Worm (Caenorhabditis elegans) whole organism, L4 larva: Measurements from ENCODE around the gene catp-8.

Experiments
- D1046.2 ChIP-seq: fragments of 200-800 bp; sonication (Bioruptor generic); IDR thresholded peaks from 2 replicates; pipeline ENCODE4 v1.3.6; 2022; ENCODE audit warnings: missing genetic modification characterization, missing compliant biosample characterization
- F37D6.2 ChIP-seq: sonication (generic microtip); optimal IDR thresholded peaks from 2 replicates; lab custom pipeline; 2016; ENCODE audit warnings: mild to moderate bottlenecking, missing genetic modification characterization, missing compliant biosample characterization
- F49E8.2 ChIP-seq: sonication (generic microtip); optimal IDR thresholded peaks from 2 replicates; lab custom pipeline; 2016; ENCODE audit warnings: missing compliant biosample characterization, mild to moderate bottlenecking, missing genetic modification characterization, borderline replicate concordance
- T20F7.1 ChIP-seq: fragments of 200-800 bp; sonication (Bioruptor generic); optimal IDR thresholded peaks from 2 replicates; lab custom pipeline; 2018; ENCODE audit warnings: mild to moderate bottlenecking, missing genetic modification characterization, missing compliant biosample characterization
- T26A8.4 ChIP-seq: fragments of 200-800 bp; sonication (Bioruptor generic); IDR thresholded peaks from 2 replicates; pipeline ENCODE4 v1.3.6; 2022; ENCODE audit warnings: missing genetic modification characterization, missing compliant biosample characterization
- Y105C5A.15 ChIP-seq: fragments of 200-800 bp; sonication (Bioruptor generic); IDR thresholded peaks from 2 replicates; pipeline ENCODE4 v1.3.6; 2022; ENCODE audit warnings: missing genetic modification characterization, missing compliant biosample characterization
- Y48G9A.11 ChIP-seq: fragments of 200-800 bp; sonication (Bioruptor generic); IDR thresholded peaks from 2 replicates; pipeline ENCODE4 v1.3.6; 2022; ENCODE audit warnings: missing genetic modification reagents, missing genetic modification characterization, missing compliant biosample characterization
- aha-1 ChIP-seq: fragments of 150-350 bp; peaks from one replicate; lab custom pipeline; 2014; ENCODE audit warnings: missing biosample characterization, missing genetic modification characterization
- aly-2 ChIP-seq: sonication (generic microtip); optimal IDR thresholded peaks from 2 replicates; lab custom pipeline; 2018; ENCODE audit warnings: missing biosample characterization, missing genetic modification characterization
- ama-1 ChIP-seq: fragments of 150-350 bp; optimal IDR thresholded peaks from 2 replicates; lab custom pipeline; 2014; ENCODE audit warnings: inconsistent platforms, mixed read lengths
- attf-4 ChIP-seq: sonication (generic microtip); optimal IDR thresholded peaks from 3 replicates; lab custom pipeline; 2017; ENCODE audit warnings: missing biosample characterization, missing genetic modification characterization
- ceh-20 ChIP-seq: fragments of 200-800 bp; sonication (Bioruptor generic); IDR thresholded peaks from 2 replicates; pipeline ENCODE4 v1.3.6; 2022; ENCODE audit warnings: missing genetic modification reagents, missing genetic modification characterization, missing compliant biosample characterization
- ceh-28 ChIP-seq: fragments of 150-350 bp; optimal IDR thresholded peaks from 2 replicates; lab custom pipeline; 2014; ENCODE audit warnings: missing biosample characterization, missing genetic modification reagents, missing genetic modification characterization
- daf-16 ChIP-seq, 3 experiments: sonication (generic microtip); optimal IDR thresholded peaks; 2 replicates each; lab custom pipeline; 2016 to 2017; ENCODE audit warnings: missing genetic modification characterization in 3 of 3, missing genetic modification reagents in 3 of 3, mild to moderate bottlenecking in 2 of 3, missing compliant biosample characterization in 2 of 3, missing biosample characterization in 1 of 3, moderate library complexity in 1 of 3
- daf-19 ChIP-seq: fragments of 200-800 bp; sonication (Bioruptor generic); conservative IDR thresholded peaks from 2 replicates; pipeline ENCODE4 v1.3.6; 2022; ENCODE audit warnings: missing genetic modification characterization, missing compliant biosample characterization
- daf-8 ChIP-seq: fragments of 200-800 bp; sonication (Bioruptor generic); IDR thresholded peaks from 2 replicates; pipeline ENCODE4 v1.3.6; 2022; ENCODE audit warnings: missing genetic modification characterization, missing compliant biosample characterization
- dmd-6 ChIP-seq: fragments of 200-800 bp; sonication (Bioruptor generic); IDR thresholded peaks from 2 replicates; pipeline ENCODE4 v1.3.6; 2022; ENCODE audit warnings: missing genetic modification reagents, missing genetic modification characterization, missing compliant biosample characterization
- dpl-1 ChIP-seq: fragments of 150-350 bp; optimal IDR thresholded peaks from 2 replicates; lab custom pipeline; 2014; ENCODE audit warnings: missing biosample characterization, missing genetic modification reagents, missing genetic modification characterization
- dve-1 ChIP-seq: sonication (generic microtip); optimal IDR thresholded peaks from 2 replicates; lab custom pipeline; 2017; ENCODE audit warnings: antibody characterized with exemption, mild to moderate bottlenecking, missing genetic modification characterization, missing compliant biosample characterization; ENCODE audit not compliant: insufficient read depth
- egl-43 ChIP-seq: fragments of 200-800 bp; sonication (Bioruptor generic); IDR thresholded peaks from 2 replicates; pipeline ENCODE4 v1.3.6; 2022; ENCODE audit warnings: missing genetic modification reagents, missing genetic modification characterization, missing compliant biosample characterization
- fkh-10 ChIP-seq: fragments of 150-350 bp; optimal IDR thresholded peaks from 2 replicates; lab custom pipeline; 2014; ENCODE audit warnings: missing biosample characterization, missing genetic modification reagents, missing genetic modification characterization
- fos-1 ChIP-seq: fragments of 150-350 bp; optimal IDR thresholded peaks from 2 replicates; lab custom pipeline; 2014; ENCODE audit warnings: missing biosample characterization, missing genetic modification characterization
- gei-8 ChIP-seq: fragments of 200-800 bp; sonication (Bioruptor generic); optimal IDR thresholded peaks from 2 replicates; lab custom pipeline; 2018; ENCODE audit warnings: mild to moderate bottlenecking, missing genetic modification characterization, missing compliant biosample characterization
- hif-1 ChIP-seq, 2 experiments: sonication (generic microtip); optimal IDR thresholded peaks; 2 replicates each; lab custom pipeline; 2016 to 2017; ENCODE audit warnings: missing compliant biosample characterization in 2 of 2, missing genetic modification characterization in 2 of 2, missing genetic modification reagents in 2 of 2, missing genotype in 2 of 2, mild to moderate bottlenecking in 1 of 2
- hlh-11 ChIP-seq: fragments of 200-800 bp; sonication (Bioruptor generic); optimal IDR thresholded peaks from 2 replicates; lab custom pipeline; 2018; ENCODE audit warnings: mild to moderate bottlenecking, missing genetic modification characterization, missing compliant biosample characterization
- hlh-30 ChIP-seq: sonication (generic microtip); optimal IDR thresholded peaks from 2 replicates; lab custom pipeline; 2017; ENCODE audit warnings: antibody characterized with exemption, mild to moderate bottlenecking, missing genetic modification characterization, missing compliant biosample characterization; ENCODE audit not compliant: insufficient read depth
- hmg-1.1 ChIP-seq: fragments of 200-800 bp; sonication (Bioruptor generic); IDR thresholded peaks from 2 replicates; pipeline ENCODE4 v1.3.6; 2022; ENCODE audit warnings: missing genetic modification reagents, missing genetic modification characterization, missing compliant biosample characterization
- jun-1 ChIP-seq: fragments of 150-350 bp; optimal IDR thresholded peaks from 2 replicates; lab custom pipeline; 2014; ENCODE audit warnings: missing biosample characterization, missing genetic modification reagents, missing genetic modification characterization
- lin-13 ChIP-seq: fragments of 150-350 bp; optimal IDR thresholded peaks from 2 replicates; lab custom pipeline; 2014; ENCODE audit warnings: missing biosample characterization, missing genetic modification reagents, missing genetic modification characterization
- lin-15B ChIP-seq: fragments of 150-350 bp; sonication (generic microtip); optimal IDR thresholded peaks from 3 replicates; lab custom pipeline; 2014; ENCODE audit warnings: missing biosample characterization, missing genetic modification characterization
- lin-38 ChIP-seq: fragments of 200-800 bp; sonication (Bioruptor generic); IDR thresholded peaks from 2 replicates; pipeline ENCODE4 v1.3.6; 2022; ENCODE audit warnings: missing genetic modification reagents, missing genetic modification characterization, missing compliant biosample characterization
- lin-39 ChIP-seq: fragments of 150-350 bp; optimal IDR thresholded peaks from 2 replicates; lab custom pipeline; 2014; ENCODE audit warnings: missing biosample characterization, missing genetic modification reagents, missing genetic modification characterization
- lsy-2 ChIP-seq, 2 experiments: fragments of 150-350 bp in 1 of 2; sonication (generic microtip) in 1 of 2; optimal IDR thresholded peaks; 2 replicates each; lab custom pipeline; 2014 to 2017; ENCODE audit warnings: missing biosample characterization in 2 of 2, missing genetic modification characterization in 2 of 2
- mep-1 ChIP-seq: fragments of 150-350 bp; sonication (generic microtip); optimal IDR thresholded peaks from 3 replicates; lab custom pipeline; 2014; ENCODE audit warnings: missing biosample characterization, missing genetic modification characterization
- nhr-102 ChIP-seq: sonication (generic microtip); optimal IDR thresholded peaks from 2 replicates; lab custom pipeline; 2016; ENCODE audit warnings: mild to moderate bottlenecking, missing genetic modification characterization, moderate library complexity, missing compliant biosample characterization
- nhr-11 ChIP-seq: fragments of 150-350 bp; optimal IDR thresholded peaks from 2 replicates; lab custom pipeline; 2014; ENCODE audit warnings: missing biosample characterization, missing genetic modification characterization
- nhr-111 ChIP-seq: fragments of 200-800 bp; sonication (Bioruptor generic); optimal IDR thresholded peaks from 2 replicates; lab custom pipeline; 2018; ENCODE audit warnings: mild to moderate bottlenecking, missing genetic modification characterization, missing compliant biosample characterization
- nhr-25 ChIP-seq: sonication (generic microtip); optimal IDR thresholded peaks from 2 replicates; lab custom pipeline; 2017; ENCODE audit warnings: missing genetic modification characterization, mild to moderate bottlenecking, missing compliant biosample characterization, antibody characterized with exemption, moderate library complexity, borderline replicate concordance; ENCODE audit not compliant: insufficient read depth
- nhr-28 ChIP-seq: fragments of 150-350 bp; optimal IDR thresholded peaks from 2 replicates; lab custom pipeline; 2014; ENCODE audit warnings: missing biosample characterization, missing genetic modification characterization
- nhr-41 ChIP-seq: fragments of 200-800 bp; sonication (Bioruptor generic); IDR thresholded peaks from 2 replicates; pipeline ENCODE4 v1.3.6; 2022; ENCODE audit warnings: missing genetic modification reagents, missing genetic modification characterization, missing compliant biosample characterization
- nhr-42 ChIP-seq: fragments of 200-800 bp; sonication (Bioruptor generic); IDR thresholded peaks from 2 replicates; pipeline ENCODE4 v1.3.6; 2022; ENCODE audit warnings: missing genetic modification characterization, missing compliant biosample characterization
- nhr-77 ChIP-seq: fragments of 150-350 bp; optimal IDR thresholded peaks from 2 replicates; lab custom pipeline; 2014; ENCODE audit warnings: missing biosample characterization, missing genetic modification characterization
- rbr-2 ChIP-seq: sonication (generic microtip); optimal IDR thresholded peaks from 2 replicates; lab custom pipeline; 2016; ENCODE audit warnings: missing genotype, missing genetic modification characterization, missing compliant biosample characterization
- snpc-1.2 ChIP-seq: fragments of 200-800 bp; sonication (Bioruptor generic); IDR thresholded peaks from 2 replicates; pipeline ENCODE4 v1.3.6; 2022; ENCODE audit warnings: missing genetic modification reagents, missing genetic modification characterization, missing compliant biosample characterization
- snpc-4 ChIP-seq: fragments of 150-350 bp; optimal IDR thresholded peaks from 2 replicates; lab custom pipeline; 2014; ENCODE audit warnings: missing biosample characterization, missing genetic modification characterization
- unc-62 ChIP-seq, 3 experiments: fragments of 150-350 bp in 1 of 3; sonication (generic microtip); optimal IDR thresholded peaks in 2 of 3; peaks in 1 of 3; 1 replicate in 1 of 3; 2 replicates in 2 of 3; lab custom pipeline; 2014 to 2017; ENCODE audit warnings: missing biosample characterization in 3 of 3, missing genetic modification characterization in 3 of 3, missing genetic modification reagents in 3 of 3, missing genotype in 1 of 3
- zfp-2 ChIP-seq: sonication (generic microtip); optimal IDR thresholded peaks from 2 replicates; lab custom pipeline; 2016; ENCODE audit warnings: mild to moderate bottlenecking, missing genetic modification characterization, missing compliant biosample characterization
- zip-11 ChIP-seq: fragments of 200-800 bp; sonication (Bioruptor generic); IDR thresholded peaks from 2 replicates; pipeline ENCODE4 v1.3.6; 2022; ENCODE audit warnings: missing genetic modification characterization, missing compliant biosample characterization
- zip-2 ChIP-seq: fragments of 150-350 bp; optimal IDR thresholded peaks from 2 replicates; lab custom pipeline; 2014; ENCODE audit warnings: missing biosample characterization, missing genetic modification characterization

Gene catp-8

DNA sequence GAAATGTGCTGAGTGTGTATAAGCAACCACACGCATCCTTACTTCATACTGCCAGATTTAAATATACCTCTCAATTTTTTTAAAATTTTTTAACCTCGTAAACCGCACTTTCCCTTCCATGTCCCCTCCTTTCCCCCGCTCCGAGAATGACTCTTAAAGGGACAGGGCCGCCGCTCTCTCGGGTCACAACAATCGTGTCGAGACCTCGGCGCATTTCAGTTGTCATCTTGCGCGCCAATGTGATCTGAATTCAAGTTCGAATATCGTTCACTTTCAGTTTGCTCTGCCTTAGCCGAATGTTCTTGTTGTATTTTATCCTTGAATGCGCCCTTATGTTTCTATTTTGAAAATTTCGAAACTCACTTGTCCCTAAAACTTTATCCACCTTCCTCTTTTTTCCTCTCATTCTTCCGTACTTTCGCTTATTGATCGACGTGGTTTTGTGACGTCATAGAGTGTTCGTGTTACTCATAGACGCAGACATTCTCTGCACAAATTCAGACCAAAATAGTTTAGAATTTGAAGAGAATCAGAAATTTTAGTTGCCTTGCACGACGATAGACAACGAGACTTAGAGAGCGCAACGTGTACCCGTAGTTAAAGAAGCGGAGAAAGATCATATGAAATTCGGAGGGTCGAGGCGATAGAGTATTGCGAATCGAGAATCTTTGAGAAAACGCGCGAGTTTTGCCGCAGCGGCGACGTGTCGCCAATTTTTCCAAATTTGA lies 43.3 kb upstream of the catp-8 start:
- TF ChIP-seq nhr-111 (no peak), egl-43 (GFP tag; lab: Robert Waterston, UW) (no peak), fos-1 (tag; lab: Kevin White, UChicago) (no peak), nhr-102 (tag; lab: Kevin White, UChicago) (peak; percentile 61), unc-62 (GFP tag; optimal IDR thresholded peaks at IDR 0.05 in 1 of 2; lab: Kevin White, UChicago) (peak in 1 of 2 experiments; percentile 97), unc-62 (tag; optimal IDR thresholded peaks at IDR 0.05; lab: Kevin White, UChicago) (no peak), rbr-2 (peak; percentile 62), lin-39 (no peak), F37D6.2 (tag; lab: Kevin White, UChicago) (peak; percentile 20), ama-1 (lab: Kevin White, UChicago) (peak; percentile 13), hmg-1.1 (GFP tag; lab: Robert Waterston, UW) (peak; percentile 43), snpc-4 (tag; lab: Kevin White, UChicago) (no peak), mep-1 (tag; lab: Kevin White, UChicago) (peak; percentile 94), jun-1 (peak; percentile 43), attf-4 (no peak), hlh-11 (tag; lab: Kevin White, UChicago) (peak; percentile 84), lin-38 (peak; percentile 18), dve-1 (peak; percentile 80), ceh-20 (GFP tag; lab: Robert Waterston, UW) (no peak; the same call in 1 of the 2 replicates), Y48G9A.11 (GFP tag; lab: Robert Waterston, UW) (peak; percentile 77), hlh-30 (tag; lab: Kevin White, UChicago) (peak; percentile 78), fkh-10 (GFP tag; lab: Kevin White, UChicago) (peak; percentile 13), lin-15B (tag; lab: Kevin White, UChicago) (no peak), D1046.2 (GFP tag; lab: Robert Waterston, UW) (no peak), hif-1 (tag; optimal IDR thresholded peaks at IDR 0.05; lab: Kevin White, UChicago) (peak in 1 of 2 experiments; percentile 28), nhr-42 (peak; percentile 64; the same call in 1 of the 2 replicates), Y105C5A.15 (GFP tag; lab: Robert Waterston, UW) (no peak), nhr-41 (GFP tag; lab: Robert Waterston, UW) (no peak), zip-2 (tag; lab: Kevin White, UChicago) (no peak), T26A8.4 (GFP tag; lab: Robert Waterston, UW) (peak; percentile 62), zip-11 (GFP tag; lab: Robert Waterston, UW) (no peak), F49E8.2 (no peak), daf-19 (0 out of 2 replicates have a peak, but pooled peaks have one; percentile 15), dpl-1 (peak; percentile 39), snpc-1.2 (GFP tag; lab: Robert Waterston, UW) (no peak), lin-13 (peak; percentile 31), daf-16 (GFP tag; optimal IDR thresholded peaks at IDR 0.05; lab: Kevin White, UChicago) (no peak), daf-16 (tag; optimal IDR thresholded peaks at IDR 0.05; lab: Kevin White, UChicago) (peak; percentile 58), aly-2 (tag; lab: Kevin White, UChicago) (no peak), gei-8 (GFP tag; lab: Kevin White, UChicago) (no peak), lsy-2 (tag; optimal IDR thresholded peaks at IDR 0.05; lab: Kevin White, UChicago) (peak; percentile 35 to 72), T20F7.1 (GFP tag; lab: Kevin White, UChicago) (peak; percentile 88), nhr-25 (tag; lab: Kevin White, UChicago) (no peak), nhr-77 (tag; lab: Kevin White, UChicago) (peak; percentile 92), aha-1 (tag; lab: Kevin White, UChicago) (peak; percentile 96), dmd-6 (GFP tag; lab: Robert Waterston, UW) (peak; percentile 46; the same call in 1 of the 2 replicates), daf-8 (GFP tag; lab: Robert Waterston, UW) (no peak), ceh-28 (tag; lab: Kevin White, UChicago) (peak; percentile 49), nhr-11 (tag; lab: Kevin White, UChicago) (peak; percentile 56), zfp-2 (no peak), nhr-28 (tag; lab: Kevin White, UChicago) (peak; percentile 83)
